Worm (Caenorhabditis elegans) whole organism, L3 larva: ENCODE results near the gene C45E5.1.
A peak's percentile ranks its signal among the peaks of the same experiment; 100 is the strongest.

Experiments used
- R02D3.7 ChIP-seq: fragments of 150-350 bp; optimal IDR thresholded peaks from 2 replicates; lab custom pipeline; 2014; ENCODE audit warnings: missing biosample characterization, missing genetic modification characterization
- ZK546.5 ChIP-seq: sonication (generic microtip); optimal IDR thresholded peaks from 2 replicates; lab custom pipeline; 2017; ENCODE audit warnings: missing biosample characterization, missing genetic modification characterization
- aly-2 ChIP-seq: fragments of 150-350 bp; optimal IDR thresholded peaks from 2 replicates; lab custom pipeline; 2014; ENCODE audit warnings: missing biosample characterization, missing genetic modification characterization
- ama-1 ChIP-seq: fragments of 150-350 bp; optimal IDR thresholded peaks from 2 replicates; lab custom pipeline; 2018
- ceh-28 ChIP-seq: fragments of 150-350 bp; optimal IDR thresholded peaks from 2 replicates; lab custom pipeline; 2014; ENCODE audit warnings: missing biosample characterization, missing genetic modification reagents, missing genetic modification characterization
- ceh-82 ChIP-seq: fragments of 150-350 bp; optimal IDR thresholded peaks from 2 replicates; lab custom pipeline; 2014; ENCODE audit warnings: missing biosample characterization, missing genetic modification characterization
- ceh-9 ChIP-seq: sonication (generic microtip); optimal IDR thresholded peaks from 2 replicates; lab custom pipeline; 2018; ENCODE audit warnings: missing biosample characterization, missing genetic modification characterization
- daf-12 ChIP-seq: fragments of 150-350 bp; optimal IDR thresholded peaks from 2 replicates; lab custom pipeline; 2014; ENCODE audit warnings: missing biosample characterization, missing genetic modification reagents, missing genetic modification characterization
- egl-27 ChIP-seq: sonication (generic microtip); optimal IDR thresholded peaks from 4 replicates; lab custom pipeline; 2017; ENCODE audit warnings: missing biosample characterization, missing genetic modification reagents, missing genetic modification characterization
- elt-1 ChIP-seq: fragments of 150-350 bp; optimal IDR thresholded peaks from 2 replicates; lab custom pipeline; 2014; ENCODE audit warnings: missing biosample characterization, missing genetic modification characterization
- elt-2 ChIP-seq: sonication (generic microtip); optimal IDR thresholded peaks from 2 replicates; lab custom pipeline; 2016; ENCODE audit warnings: missing genetic modification reagents, mild to moderate bottlenecking, missing genetic modification characterization, missing compliant biosample characterization
- elt-3 ChIP-seq, 3 experiments: fragments of 150-350 bp in 1 of 3; sonication (generic microtip) in 2 of 3; optimal IDR thresholded peaks; 2 replicates in 2 of 3; 4 replicates in 1 of 3; lab custom pipeline; 2014 to 2017; ENCODE audit warnings: missing biosample characterization in 3 of 3, missing genetic modification characterization in 3 of 3
- eor-1 ChIP-seq, 2 experiments: fragments of 150-350 bp; optimal IDR thresholded peaks; 2 replicates each; lab custom pipeline; 2014 to 2018; ENCODE audit warnings: missing biosample characterization in 2 of 2, missing genetic modification characterization in 2 of 2
- fkh-10 ChIP-seq: sonication (generic microtip); optimal IDR thresholded peaks from 2 replicates; lab custom pipeline; 2017; ENCODE audit warnings: missing biosample characterization, missing genetic modification reagents, missing genetic modification characterization
- fos-1 ChIP-seq: fragments of 150-350 bp; optimal IDR thresholded peaks from 2 replicates; lab custom pipeline; 2014; ENCODE audit warnings: missing biosample characterization, missing genetic modification characterization
- hmg-11 ChIP-seq: sonication (generic microtip); optimal IDR thresholded peaks from 2 replicates; lab custom pipeline; 2016; ENCODE audit warnings: missing genetic modification characterization, missing compliant biosample characterization
- jun-1 ChIP-seq: fragments of 150-350 bp; optimal IDR thresholded peaks from 2 replicates; lab custom pipeline; 2014; ENCODE audit warnings: missing biosample characterization, missing genetic modification reagents, missing genetic modification characterization
- lin-39 ChIP-seq: fragments of 150-350 bp; optimal IDR thresholded peaks from 2 replicates; lab custom pipeline; 2018; ENCODE audit warnings: missing biosample characterization, missing genetic modification reagents, missing genetic modification characterization
- lsy-12 ChIP-seq: sonication (generic microtip); optimal IDR thresholded peaks from 2 replicates; lab custom pipeline; 2016; ENCODE audit warnings: mild to moderate bottlenecking, missing genetic modification characterization, missing compliant biosample characterization
- mdl-1 ChIP-seq: fragments of 150-350 bp; optimal IDR thresholded peaks from 2 replicates; lab custom pipeline; 2014; ENCODE audit warnings: missing biosample characterization, missing genetic modification characterization
- mml-1 ChIP-seq: fragments of 150-350 bp; sonication (generic microtip); optimal IDR thresholded peaks from 3 replicates; lab custom pipeline; 2014; ENCODE audit warnings: missing biosample characterization, missing genetic modification characterization
- nfya-1 ChIP-seq: sonication (generic microtip); optimal IDR thresholded peaks from 2 replicates; lab custom pipeline; 2017; ENCODE audit warnings: missing genetic modification characterization, mild to moderate bottlenecking, missing compliant biosample characterization, antibody characterized with exemption, moderate library complexity; ENCODE audit not compliant: insufficient read depth
- nhr-11 ChIP-seq: fragments of 150-350 bp; optimal IDR thresholded peaks from 2 replicates; lab custom pipeline; 2014; ENCODE audit warnings: missing biosample characterization, missing genetic modification characterization
- nhr-12 ChIP-seq: fragments of 150-350 bp; optimal IDR thresholded peaks from 2 replicates; lab custom pipeline; 2014; ENCODE audit warnings: missing biosample characterization, missing genetic modification characterization
- nhr-23 ChIP-seq: fragments of 150-350 bp; optimal IDR thresholded peaks from 2 replicates; lab custom pipeline; 2014; ENCODE audit warnings: missing biosample characterization, missing genetic modification reagents, missing genetic modification characterization
- nhr-25 ChIP-seq: sonication (generic microtip); optimal IDR thresholded peaks from 2 replicates; lab custom pipeline; 2017; ENCODE audit warnings: missing biosample characterization, missing genetic modification characterization
- nhr-28 ChIP-seq: fragments of 150-350 bp; optimal IDR thresholded peaks from 2 replicates; lab custom pipeline; 2014; ENCODE audit warnings: missing biosample characterization, missing genetic modification characterization
- nhr-43 ChIP-seq: sonication (generic microtip); optimal IDR thresholded peaks from 2 replicates; lab custom pipeline; 2016; ENCODE audit warnings: mild to moderate bottlenecking, missing genetic modification characterization, missing compliant biosample characterization; ENCODE audit not compliant: poor library complexity, severe bottlenecking
- nhr-67 ChIP-seq: fragments of 150-350 bp; optimal IDR thresholded peaks from 2 replicates; lab custom pipeline; 2014; ENCODE audit warnings: missing biosample characterization, missing genetic modification characterization
- nhr-76 ChIP-seq: fragments of 150-350 bp; sonication (generic microtip); optimal IDR thresholded peaks from 5 replicates; lab custom pipeline; 2014; ENCODE audit warnings: missing biosample characterization, missing genetic modification characterization
- nhr-77 ChIP-seq: fragments of 150-350 bp; optimal IDR thresholded peaks from 2 replicates; lab custom pipeline; 2014; ENCODE audit warnings: missing biosample characterization, missing genetic modification characterization
- pha-4 ChIP-seq: fragments of 150-350 bp; optimal IDR thresholded peaks from 2 replicates; lab custom pipeline; 2014; ENCODE audit warnings: missing biosample characterization, missing genetic modification reagents, missing genetic modification characterization
- pqm-1 ChIP-seq: fragments of 150-350 bp; optimal IDR thresholded peaks from 2 replicates; lab custom pipeline; 2017; ENCODE audit warnings: missing biosample characterization, missing genetic modification characterization, inconsistent platforms
- sea-2 ChIP-seq: fragments of 150-350 bp; sonication (generic microtip); optimal IDR thresholded peaks from 4 replicates; lab custom pipeline; 2014; ENCODE audit warnings: missing biosample characterization, missing genetic modification reagents, missing genetic modification characterization
- skn-1 ChIP-seq: fragments of 150-350 bp; optimal IDR thresholded peaks from 2 replicates; lab custom pipeline; 2014; ENCODE audit warnings: missing biosample characterization, missing genetic modification characterization
- tbx-2 ChIP-seq: sonication (generic microtip); optimal IDR thresholded peaks from 2 replicates; lab custom pipeline; 2016; ENCODE audit warnings: mild to moderate bottlenecking, missing genetic modification characterization, missing compliant biosample characterization
- unc-39 ChIP-seq: sonication (generic microtip); optimal IDR thresholded peaks from 4 replicates; lab custom pipeline; 2017; ENCODE audit warnings: missing biosample characterization, missing genetic modification characterization
- unc-62 ChIP-seq: fragments of 150-350 bp; sonication (generic microtip); optimal IDR thresholded peaks from 4 replicates; lab custom pipeline; 2014; ENCODE audit warnings: missing biosample characterization, missing genetic modification reagents, missing genetic modification characterization
- zag-1 ChIP-seq: fragments of 150-350 bp; optimal IDR thresholded peaks from 2 replicates; lab custom pipeline; 2014; ENCODE audit warnings: missing biosample characterization, missing genetic modification characterization
- ztf-4 ChIP-seq: fragments of 150-350 bp; optimal IDR thresholded peaks from 2 replicates; lab custom pipeline; 2014; ENCODE audit warnings: missing biosample characterization, missing genetic modification characterization

The C45E5.1 gene

ce11 chrIV:5762770-5763169, 18.6 kb downstream of the C45E5.1 start:
- TF ChIP-seq nhr-43 (tag; lab: Kevin White, UChicago), result peak; percentile 22
- peak; percentile 67 for TF ChIP-seq elt-2 (tag; lab: Kevin White, UChicago)
- TF ChIP-seq nhr-25 (tag; lab: Kevin White, UChicago), result peak; percentile 10
- TF ChIP-seq nhr-77, result no peak
- no peak for TF ChIP-seq skn-1
- peak; percentile 59 for TF ChIP-seq jun-1 (tag; lab: Kevin White, UChicago)
- peak; percentile 6 for TF ChIP-seq mml-1 (tag; lab: Kevin White, UChicago)
- TF ChIP-seq unc-39 (tag; lab: Kevin White, UChicago), result no peak
- no peak for TF ChIP-seq nhr-12 (tag; lab: Kevin White, UChicago)
- TF ChIP-seq hmg-11, result no peak
- TF ChIP-seq pqm-1 (tag; lab: Kevin White, UChicago), result peak; percentile 89
- TF ChIP-seq nhr-76 (tag; lab: Kevin White, UChicago), result no peak
- TF ChIP-seq R02D3.7 (tag; lab: Kevin White, UChicago), result no peak
- TF ChIP-seq egl-27 (tag; lab: Kevin White, UChicago), result no peak

DNA sequence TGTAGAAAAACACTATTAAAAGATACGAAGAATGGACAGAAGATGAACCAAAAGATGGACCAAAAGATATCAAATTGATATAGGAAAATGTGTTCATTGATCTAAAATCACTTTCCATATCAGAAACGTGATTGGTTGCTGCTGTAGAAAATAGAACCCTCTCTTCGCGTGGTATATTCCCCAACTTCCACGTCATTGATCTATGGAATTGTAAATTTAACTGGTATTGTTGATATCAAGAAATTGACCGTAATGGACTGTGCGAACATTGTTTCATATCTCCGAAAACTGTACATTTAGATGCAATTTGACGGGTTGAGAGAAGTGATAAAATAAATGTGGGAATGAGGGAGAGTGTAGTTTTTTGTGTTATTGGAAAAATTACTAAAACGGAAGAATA, 20.2 kb downstream of the C45E5.1 start:
- no peak for TF ChIP-seq zag-1 (tag; lab: Kevin White, UChicago)
- peak; percentile 31 for TF ChIP-seq elt-2 (tag; lab: Kevin White, UChicago)
- TF ChIP-seq elt-3 (tag; optimal IDR thresholded peaks at IDR 0.05; lab: Kevin White, UChicago), result peak in 2 of 3 experiments; percentile 41 to 92
- peak; percentile 94 for TF ChIP-seq nhr-43 (tag; lab: Kevin White, UChicago)
- peak; percentile 58 for TF ChIP-seq pqm-1 (tag; lab: Kevin White, UChicago)
- TF ChIP-seq nhr-11 (tag; lab: Kevin White, UChicago), result no peak
- peak; percentile 29 for TF ChIP-seq nhr-76 (tag; lab: Kevin White, UChicago)
- TF ChIP-seq nhr-25 (tag; lab: Kevin White, UChicago), result peak; percentile 50
- peak; percentile 41 for TF ChIP-seq nfya-1 (tag; lab: Kevin White, UChicago)
- TF ChIP-seq nhr-23 (tag; lab: Kevin White, UChicago), result peak; percentile 88
- TF ChIP-seq egl-27 (tag; lab: Kevin White, UChicago), result peak; percentile 39
- TF ChIP-seq elt-1, result no peak
- peak; percentile 42 for TF ChIP-seq jun-1 (tag; lab: Kevin White, UChicago)
- TF ChIP-seq, all 47 proteins: peak for 10

DNA sequence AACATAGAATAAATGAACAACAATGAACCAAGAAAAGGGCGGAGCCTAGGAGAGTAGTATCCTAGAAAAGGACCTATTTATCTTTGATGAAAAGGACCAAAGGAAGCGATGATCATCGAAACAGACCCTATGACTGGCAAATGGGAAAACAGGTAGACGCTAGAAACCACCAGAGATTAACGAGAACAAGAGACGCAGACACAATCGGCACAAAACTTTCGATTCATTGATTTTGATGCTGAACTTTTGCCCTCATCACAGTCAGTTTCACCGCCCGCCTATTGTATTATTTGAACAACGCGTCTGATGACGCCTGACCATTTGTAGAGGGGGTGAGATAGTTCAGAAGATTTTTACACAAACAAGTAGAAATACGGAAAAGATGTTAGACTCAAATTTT, 21.4 kb downstream of the C45E5.1 start:
- TF ChIP-seq nhr-43 (tag; lab: Kevin White, UChicago) (peak; percentile 51), nhr-23 (tag; lab: Kevin White, UChicago) (peak; percentile 46), hmg-11 (no peak), pqm-1 (tag; lab: Kevin White, UChicago) (peak; percentile 18), ceh-28 (peak; percentile 44), elt-3 (tag; optimal IDR thresholded peaks at IDR 0.05; lab: Kevin White, UChicago) (peak in 1 of 3 experiments; percentile 24), nhr-11 (tag; lab: Kevin White, UChicago) (no peak), nhr-76 (tag; lab: Kevin White, UChicago) (no peak), nhr-25 (tag; lab: Kevin White, UChicago) (peak; percentile 71), nfya-1 (tag; lab: Kevin White, UChicago) (peak; percentile 7), ceh-9 (no peak)

DNA sequence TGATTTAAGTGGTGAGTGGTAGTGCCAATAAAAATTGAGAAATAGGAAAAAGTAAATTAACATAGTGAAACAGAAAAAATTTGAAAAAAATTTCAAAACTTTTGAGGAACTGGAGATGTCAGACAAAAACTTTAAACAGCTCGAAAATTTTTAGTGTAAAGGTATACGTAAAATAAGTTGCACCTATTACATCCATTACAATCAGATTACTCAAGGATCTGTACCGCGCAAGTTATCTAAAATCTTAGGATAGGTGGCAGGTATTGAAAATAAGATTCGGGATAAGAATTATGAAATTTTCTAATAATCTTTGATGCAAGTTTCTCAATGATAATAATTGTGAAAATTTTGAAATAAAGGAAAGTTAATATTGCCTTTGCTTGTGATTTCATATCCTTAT, 22.6 kb downstream of the C45E5.1 start:
- TF ChIP-seq skn-1 (no peak), sea-2 (GFP tag; lab: Kevin White, UChicago) (no peak), nhr-67 (tag; lab: Kevin White, UChicago) (no peak), nhr-28 (no peak), egl-27 (tag; lab: Kevin White, UChicago) (no peak), unc-62 (GFP tag; lab: Kevin White, UChicago) (no peak), nhr-25 (tag; lab: Kevin White, UChicago) (no peak)
- TF ChIP-seq, all 47 proteins: peak for 0

ce11 chrIV:5778342-5778741, 34.1 kb downstream of the C45E5.1 start:
- TF ChIP-seq lin-39 (tag; lab: Kevin White, UChicago), result no peak
- TF ChIP-seq nhr-23 (tag; lab: Kevin White, UChicago), result peak; percentile 62
- TF ChIP-seq pqm-1 (tag; lab: Kevin White, UChicago), result peak; percentile 79
- TF ChIP-seq daf-12 (tag; lab: Kevin White, UChicago), result no peak
- TF ChIP-seq tbx-2 (tag; lab: Kevin White, UChicago), result peak; percentile 33
- peak; percentile 30 for TF ChIP-seq lsy-12
- TF ChIP-seq nhr-28, result no peak
- TF ChIP-seq nhr-43 (tag; lab: Kevin White, UChicago), result peak; percentile 86
- no peak for TF ChIP-seq unc-62 (GFP tag; lab: Kevin White, UChicago)
- TF ChIP-seq ceh-82 (tag; lab: Kevin White, UChicago), result no peak
- TF ChIP-seq ama-1, result no peak
- peak; percentile 73 for TF ChIP-seq pha-4 (tag; lab: Kevin White, UChicago)
- TF ChIP-seq ztf-4 (tag; lab: Kevin White, UChicago), result no peak
- TF ChIP-seq nhr-77, result no peak
- TF ChIP-seq unc-39 (tag; lab: Kevin White, UChicago), result no peak
- TF ChIP-seq nhr-76 (tag; lab: Kevin White, UChicago), result no peak
- TF ChIP-seq fos-1 (tag; lab: Kevin White, UChicago), result no peak
- TF ChIP-seq elt-1, result no peak
- no peak for TF ChIP-seq fkh-10 (GFP tag; lab: Kevin White, UChicago)
- peak; percentile 21 for TF ChIP-seq ceh-28
- no peak for TF ChIP-seq zag-1 (tag; lab: Kevin White, UChicago)
- TF ChIP-seq ZK546.5 (tag; lab: Kevin White, UChicago), result no peak
- TF ChIP-seq nhr-11 (tag; lab: Kevin White, UChicago), result no peak
- no peak for TF ChIP-seq mdl-1
- TF ChIP-seq aly-2 (tag; lab: Kevin White, UChicago), result no peak
- peak in 1 of 3 experiments; percentile 64 for TF ChIP-seq elt-3 (tag; optimal IDR thresholded peaks at IDR 0.05; lab: Kevin White, UChicago)
- no peak for TF ChIP-seq eor-1 (tag; optimal IDR thresholded peaks at IDR 0.05; lab: Kevin White, UChicago)
